Worm (Caenorhabditis elegans) whole organism, L3 larva: ENCODE data around the gene B0244.4.

Experiments
- ZK546.5 ChIP-seq: sonication (generic microtip); optimal IDR thresholded peaks from 2 replicates; lab custom pipeline; 2017; ENCODE audit warnings: missing biosample characterization, missing genetic modification characterization
- ama-1 ChIP-seq: fragments of 150-350 bp; optimal IDR thresholded peaks from 2 replicates; lab custom pipeline; 2018
- ceh-16 ChIP-seq: sonication (generic microtip); optimal IDR thresholded peaks from 2 replicates; lab custom pipeline; 2017; ENCODE audit warnings: missing biosample characterization, missing genetic modification characterization
- ceh-28 ChIP-seq: fragments of 150-350 bp; optimal IDR thresholded peaks from 2 replicates; lab custom pipeline; 2014; ENCODE audit warnings: missing biosample characterization, missing genetic modification reagents, missing genetic modification characterization
- ceh-82 ChIP-seq: fragments of 150-350 bp; optimal IDR thresholded peaks from 2 replicates; lab custom pipeline; 2014; ENCODE audit warnings: missing biosample characterization, missing genetic modification characterization
- ceh-9 ChIP-seq: sonication (generic microtip); optimal IDR thresholded peaks from 2 replicates; lab custom pipeline; 2018; ENCODE audit warnings: missing biosample characterization, missing genetic modification characterization
- daf-12 ChIP-seq: fragments of 150-350 bp; optimal IDR thresholded peaks from 2 replicates; lab custom pipeline; 2014; ENCODE audit warnings: missing biosample characterization, missing genetic modification reagents, missing genetic modification characterization
- egl-27 ChIP-seq: sonication (generic microtip); optimal IDR thresholded peaks from 4 replicates; lab custom pipeline; 2017; ENCODE audit warnings: missing biosample characterization, missing genetic modification reagents, missing genetic modification characterization
- elt-1 ChIP-seq: fragments of 150-350 bp; optimal IDR thresholded peaks from 2 replicates; lab custom pipeline; 2014; ENCODE audit warnings: missing biosample characterization, missing genetic modification characterization
- elt-2 ChIP-seq: sonication (generic microtip); optimal IDR thresholded peaks from 2 replicates; lab custom pipeline; 2016; ENCODE audit warnings: missing genetic modification reagents, mild to moderate bottlenecking, missing genetic modification characterization, missing compliant biosample characterization
- elt-3 ChIP-seq, 3 experiments: fragments of 150-350 bp in 1 of 3; sonication (generic microtip) in 2 of 3; optimal IDR thresholded peaks; 2 replicates in 2 of 3; 4 replicates in 1 of 3; lab custom pipeline; 2014 to 2017; ENCODE audit warnings: missing biosample characterization in 3 of 3, missing genetic modification characterization in 3 of 3
- eor-1 ChIP-seq, 2 experiments: fragments of 150-350 bp; optimal IDR thresholded peaks; 2 replicates each; lab custom pipeline; 2014 to 2018; ENCODE audit warnings: missing biosample characterization in 2 of 2, missing genetic modification characterization in 2 of 2
- fkh-10 ChIP-seq: sonication (generic microtip); optimal IDR thresholded peaks from 2 replicates; lab custom pipeline; 2017; ENCODE audit warnings: missing biosample characterization, missing genetic modification reagents, missing genetic modification characterization
- hmg-11 ChIP-seq: sonication (generic microtip); optimal IDR thresholded peaks from 2 replicates; lab custom pipeline; 2016; ENCODE audit warnings: missing genetic modification characterization, missing compliant biosample characterization
- jun-1 ChIP-seq: fragments of 150-350 bp; optimal IDR thresholded peaks from 2 replicates; lab custom pipeline; 2014; ENCODE audit warnings: missing biosample characterization, missing genetic modification reagents, missing genetic modification characterization
- lin-15B ChIP-seq: fragments of 150-350 bp; optimal IDR thresholded peaks from 2 replicates; lab custom pipeline; 2014; ENCODE audit warnings: missing biosample characterization, missing genetic modification characterization
- lin-39 ChIP-seq: fragments of 150-350 bp; optimal IDR thresholded peaks from 2 replicates; lab custom pipeline; 2018; ENCODE audit warnings: missing biosample characterization, missing genetic modification reagents, missing genetic modification characterization
- lsy-12 ChIP-seq: sonication (generic microtip); optimal IDR thresholded peaks from 2 replicates; lab custom pipeline; 2016; ENCODE audit warnings: mild to moderate bottlenecking, missing genetic modification characterization, missing compliant biosample characterization
- mdl-1 ChIP-seq: fragments of 150-350 bp; optimal IDR thresholded peaks from 2 replicates; lab custom pipeline; 2014; ENCODE audit warnings: missing biosample characterization, missing genetic modification characterization
- mml-1 ChIP-seq: fragments of 150-350 bp; sonication (generic microtip); optimal IDR thresholded peaks from 3 replicates; lab custom pipeline; 2014; ENCODE audit warnings: missing biosample characterization, missing genetic modification characterization
- nfya-1 ChIP-seq: sonication (generic microtip); optimal IDR thresholded peaks from 2 replicates; lab custom pipeline; 2017; ENCODE audit warnings: missing genetic modification characterization, mild to moderate bottlenecking, missing compliant biosample characterization, antibody characterized with exemption, moderate library complexity; ENCODE audit not compliant: insufficient read depth
- nhr-11 ChIP-seq: fragments of 150-350 bp; optimal IDR thresholded peaks from 2 replicates; lab custom pipeline; 2014; ENCODE audit warnings: missing biosample characterization, missing genetic modification characterization
- nhr-23 ChIP-seq: fragments of 150-350 bp; optimal IDR thresholded peaks from 2 replicates; lab custom pipeline; 2014; ENCODE audit warnings: missing biosample characterization, missing genetic modification reagents, missing genetic modification characterization
- nhr-237 ChIP-seq: fragments of 150-350 bp; optimal IDR thresholded peaks from 2 replicates; lab custom pipeline; 2014; ENCODE audit warnings: missing biosample characterization, missing genetic modification characterization
- nhr-28 ChIP-seq: fragments of 150-350 bp; optimal IDR thresholded peaks from 2 replicates; lab custom pipeline; 2014; ENCODE audit warnings: missing biosample characterization, missing genetic modification characterization
- nhr-43 ChIP-seq: sonication (generic microtip); optimal IDR thresholded peaks from 2 replicates; lab custom pipeline; 2016; ENCODE audit warnings: mild to moderate bottlenecking, missing genetic modification characterization, missing compliant biosample characterization; ENCODE audit not compliant: poor library complexity, severe bottlenecking
- nhr-67 ChIP-seq: fragments of 150-350 bp; optimal IDR thresholded peaks from 2 replicates; lab custom pipeline; 2014; ENCODE audit warnings: missing biosample characterization, missing genetic modification characterization
- sea-2 ChIP-seq: fragments of 150-350 bp; sonication (generic microtip); optimal IDR thresholded peaks from 4 replicates; lab custom pipeline; 2014; ENCODE audit warnings: missing biosample characterization, missing genetic modification reagents, missing genetic modification characterization
- skn-1 ChIP-seq: fragments of 150-350 bp; optimal IDR thresholded peaks from 2 replicates; lab custom pipeline; 2014; ENCODE audit warnings: missing biosample characterization, missing genetic modification characterization
- snpc-4 ChIP-seq: fragments of 150-350 bp; optimal IDR thresholded peaks from 2 replicates; lab custom pipeline; 2014; ENCODE audit warnings: missing biosample characterization, missing genetic modification characterization
- tbx-2 ChIP-seq: sonication (generic microtip); optimal IDR thresholded peaks from 2 replicates; lab custom pipeline; 2016; ENCODE audit warnings: mild to moderate bottlenecking, missing genetic modification characterization, missing compliant biosample characterization
- unc-62 ChIP-seq: fragments of 150-350 bp; sonication (generic microtip); optimal IDR thresholded peaks from 4 replicates; lab custom pipeline; 2014; ENCODE audit warnings: missing biosample characterization, missing genetic modification reagents, missing genetic modification characterization
- zag-1 ChIP-seq: fragments of 150-350 bp; optimal IDR thresholded peaks from 2 replicates; lab custom pipeline; 2014; ENCODE audit warnings: missing biosample characterization, missing genetic modification characterization
- ztf-4 ChIP-seq: fragments of 150-350 bp; optimal IDR thresholded peaks from 2 replicates; lab custom pipeline; 2014; ENCODE audit warnings: missing biosample characterization, missing genetic modification characterization

B0244.4 gene

ce11 chrIII:5750503-5750902 is 3.2 kb downstream of the B0244.4 start:
- TF ChIP-seq nhr-11 (tag; lab: Kevin White, UChicago), result no peak
- TF ChIP-seq elt-1 (tag; lab: Kevin White, UChicago), result no peak
- TF ChIP-seq lsy-12 (tag; lab: Kevin White, UChicago), result no peak
- no peak for TF ChIP-seq zag-1 (tag; lab: Kevin White, UChicago)
- TF ChIP-seq mdl-1 (tag; lab: Kevin White, UChicago), result no peak
- no peak for TF ChIP-seq lin-15B
- no peak for TF ChIP-seq nhr-67 (tag; lab: Kevin White, UChicago)

ce11 chrIII:5755204-5755603 is 7.9 kb downstream of the B0244.4 start, which contains the start of gene ida-1:
Gene ida-1, plus strand, starts transcription at chrIII:5755539.
- TF ChIP-seq lsy-12 (tag; lab: Kevin White, UChicago) (no peak), skn-1 (no peak), fkh-10 (GFP tag; lab: Kevin White, UChicago) (peak; percentile 65), snpc-4 (tag; lab: Kevin White, UChicago) (no peak), nfya-1 (peak; percentile 80), ZK546.5 (tag; lab: Kevin White, UChicago) (no peak), nhr-28 (no peak), hmg-11 (tag; lab: Kevin White, UChicago) (peak; percentile 21), ceh-82 (tag; lab: Kevin White, UChicago) (peak; percentile 25), unc-62 (GFP tag; lab: Kevin White, UChicago) (no peak), lin-39 (tag; lab: Kevin White, UChicago) (peak; percentile 29), ceh-28 (tag; lab: Kevin White, UChicago) (peak; percentile 70), ama-1 (peak; percentile 21)

ce11 chrIII:5757492-5758045 is 10.3 kb downstream of the B0244.4 start:
- TF ChIP-seq nfya-1, result peak; percentile 48
- peak; percentile 2 for TF ChIP-seq fkh-10 (GFP tag; lab: Kevin White, UChicago)
- no peak for TF ChIP-seq sea-2

ce11 chrIII:5758519-5759099 is 11.3 kb downstream of the B0244.4 start:
- peak; percentile 37 for TF ChIP-seq unc-62 (GFP tag; lab: Kevin White, UChicago)
- no peak for TF ChIP-seq ceh-9 (tag; lab: Kevin White, UChicago)
- no peak for TF ChIP-seq nhr-43 (tag; lab: Kevin White, UChicago)
- peak; percentile 19 for TF ChIP-seq lin-15B
- TF ChIP-seq ztf-4 (tag; lab: Kevin White, UChicago), result no peak
- TF ChIP-seq nhr-237 (tag; lab: Kevin White, UChicago), result no peak
- TF ChIP-seq eor-1 (tag; optimal IDR thresholded peaks at IDR 0.05; lab: Kevin White, UChicago), result no peak
- TF ChIP-seq nhr-11 (tag; lab: Kevin White, UChicago), result peak; percentile 71
- no peak for TF ChIP-seq zag-1 (tag; lab: Kevin White, UChicago)
- peak; percentile 55 for TF ChIP-seq skn-1
- TF ChIP-seq ceh-16, result no peak
- TF ChIP-seq elt-3 (tag; optimal IDR thresholded peaks at IDR 0.05; lab: Kevin White, UChicago), result no peak
- no peak for TF ChIP-seq mml-1 (tag; lab: Kevin White, UChicago)
- TF ChIP-seq nhr-28, result no peak
- peak; percentile 71 for TF ChIP-seq ama-1
- TF ChIP-seq lin-39 (tag; lab: Kevin White, UChicago), result peak; percentile 82
- TF ChIP-seq lsy-12 (tag; lab: Kevin White, UChicago), result no peak
- TF ChIP-seq nfya-1, result peak; percentile 82
- no peak for TF ChIP-seq jun-1 (tag; lab: Kevin White, UChicago)
- TF ChIP-seq elt-2, result no peak
- TF ChIP-seq snpc-4 (tag; lab: Kevin White, UChicago), result no peak
- no peak for TF ChIP-seq tbx-2 (tag; lab: Kevin White, UChicago)
- peak; percentile 19 for TF ChIP-seq ceh-28 (tag; lab: Kevin White, UChicago)
- TF ChIP-seq nhr-23 (tag; lab: Kevin White, UChicago), result no peak
- no peak for TF ChIP-seq nhr-67 (tag; lab: Kevin White, UChicago)
- TF ChIP-seq egl-27, result no peak
- peak; percentile 33 for TF ChIP-seq elt-1 (tag; lab: Kevin White, UChicago)
- no peak for TF ChIP-seq daf-12 (tag; lab: Kevin White, UChicago)
- TF ChIP-seq fkh-10 (GFP tag; lab: Kevin White, UChicago), result peak; percentile 96
